Worm (Caenorhabditis elegans): ENCODE results near the gene ucr-1.

ucr-1 gene

DNA sequence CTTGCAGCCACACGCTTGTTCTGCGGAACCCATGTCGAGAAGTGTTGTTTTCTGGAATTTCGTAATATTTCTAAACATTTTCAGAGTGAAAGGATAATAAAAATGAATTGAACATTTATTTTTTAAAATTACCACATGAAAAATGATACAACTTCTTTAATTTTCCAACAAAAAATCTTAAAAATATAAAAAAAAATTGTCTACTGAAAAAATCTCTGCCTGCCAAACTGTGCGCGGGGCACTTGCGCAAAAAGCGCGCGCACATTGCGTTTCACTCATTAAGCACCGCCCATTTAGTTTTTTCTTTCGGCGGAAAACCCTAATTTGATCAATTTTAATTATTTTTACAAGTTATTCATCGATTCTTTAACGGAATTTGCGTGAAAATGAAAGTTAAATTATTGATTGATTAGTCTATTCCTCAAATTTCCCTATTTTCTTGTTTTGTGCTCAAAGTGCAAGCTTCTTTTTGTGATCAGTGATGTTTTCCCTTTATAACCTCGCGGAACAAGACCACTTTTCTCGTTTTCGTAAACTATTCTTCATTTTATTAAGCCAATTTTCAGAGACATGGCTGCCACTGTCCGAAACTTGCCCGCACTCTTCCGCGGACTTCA, 36.9 kb upstream of the ucr-1 start, which contains the start of the genes nmad-1 and hach-1:
Gene nmad-1, minus strand, starts transcription at position 51 of the 617 bp plus-strand sequence.
Gene hach-1, plus strand, starts transcription at position 567 of the 617 bp plus-strand sequence.
- peak; percentile 88 for TF ChIP-seq sem-4 (tag; optimal IDR thresholded peaks at IDR 0.05)
- peak; percentile 85 for TF ChIP-seq sma-3 (GFP tag; optimal IDR thresholded peaks at IDR 0.05)
- no peak for TF ChIP-seq nhr-12 (tag; optimal IDR thresholded peaks at IDR 0.05)
- TF ChIP-seq aly-2 (tag; optimal IDR thresholded peaks at IDR 0.05), result no peak
- peak; percentile 40 for TF ChIP-seq crh-2 (tag; optimal IDR thresholded peaks at IDR 0.05)
- TF ChIP-seq zag-1 (tag; optimal IDR thresholded peaks at IDR 0.05), result no peak
- TF ChIP-seq mab-5 (tag; optimal IDR thresholded peaks at IDR 0.05), result peak; percentile 69
- TF ChIP-seq ztf-4 (tag; optimal IDR thresholded peaks at IDR 0.05), result peak; percentile 56
- TF ChIP-seq skn-1 (tag; optimal IDR thresholded peaks at IDR 0.05), result peak; percentile 76
- peak; percentile 87 for TF ChIP-seq sma-9 (GFP tag; optimal IDR thresholded peaks at IDR 0.05)
- TF ChIP-seq sma-9 (tag; optimal IDR thresholded peaks at IDR 0.05), result no peak
- no peak for TF ChIP-seq unc-39 (tag; optimal IDR thresholded peaks at IDR 0.05)
- no peak for TF ChIP-seq nhr-23 (tag; optimal IDR thresholded peaks at IDR 0.05)
- TF ChIP-seq ztf-1 (GFP tag; conservative IDR thresholded peaks at IDR 0.05), result no peak
- no peak for TF ChIP-seq nhr-6 (tag; optimal IDR thresholded peaks at IDR 0.05)
- no peak for TF ChIP-seq lin-39 (tag; optimal IDR thresholded peaks at IDR 0.05)
- TF ChIP-seq nhr-11 (tag; optimal IDR thresholded peaks at IDR 0.05), result peak; percentile 10
- TF ChIP-seq C34F6.9 (tag; optimal IDR thresholded peaks at IDR 0.05), result peak; percentile 52
- TF ChIP-seq F13H6.1 (tag; optimal IDR thresholded peaks at IDR 0.05), result peak; percentile 85
- TF ChIP-seq ama-1 (optimal IDR thresholded peaks at IDR 0.05), result no peak
- TF ChIP-seq nhr-21 (tag; optimal IDR thresholded peaks at IDR 0.05), result peak; percentile 14
- no peak for TF ChIP-seq ZK546.5 (tag; optimal IDR thresholded peaks at IDR 0.05)
- TF ChIP-seq nhr-10 (tag; optimal IDR thresholded peaks at IDR 0.05), result no peak
- no peak for TF ChIP-seq nhr-77 (tag; optimal IDR thresholded peaks at IDR 0.05)
- TF ChIP-seq egl-27 (tag; optimal IDR thresholded peaks at IDR 0.05), result no peak
- TF ChIP-seq unc-55 (GFP tag; optimal IDR thresholded peaks at IDR 0.05), result peak; percentile 77
- no peak for TF ChIP-seq unc-62 (GFP tag; optimal IDR thresholded peaks at IDR 0.05)
- TF ChIP-seq lin-11 (tag; optimal IDR thresholded peaks at IDR 0.05), result peak; percentile 58
- TF ChIP-seq fos-1 (tag; optimal IDR thresholded peaks at IDR 0.05), result peak; percentile 28
- TF ChIP-seq dmd-4 (tag; optimal IDR thresholded peaks at IDR 0.05), result no peak
- TF ChIP-seq R02D3.7 (tag; optimal IDR thresholded peaks at IDR 0.05), result no peak
- TF ChIP-seq ztf-11 (tag; optimal IDR thresholded peaks at IDR 0.05), result no peak
- no peak for TF ChIP-seq elt-1 (tag; optimal IDR thresholded peaks at IDR 0.05)
- no peak for TF ChIP-seq nhr-237 (tag; optimal IDR thresholded peaks at IDR 0.05)
- peak; percentile 20 to 85 for TF ChIP-seq lsy-2 (tag; optimal IDR thresholded peaks at IDR 0.05)
- peak; percentile 39 for TF ChIP-seq blmp-1 (tag; optimal IDR thresholded peaks at IDR 0.05; ENCODE audit: insufficient read depth)
- TF ChIP-seq peb-1 (tag; optimal IDR thresholded peaks at IDR 0.05), result no peak
- peak; percentile 47 for TF ChIP-seq snpc-4 (tag; optimal IDR thresholded peaks at IDR 0.05)
- no peak for TF ChIP-seq mbf-1 (tag; optimal IDR thresholded peaks at IDR 0.05)
- no peak for TF ChIP-seq Y55F3AM.14 (GFP tag; optimal IDR thresholded peaks at IDR 0.05)
- no peak for TF ChIP-seq elt-3 (tag; optimal IDR thresholded peaks at IDR 0.05)
- no peak for TF ChIP-seq alr-1 (tag; optimal IDR thresholded peaks at IDR 0.05)
- peak; percentile 27 for TF ChIP-seq nhr-129 (tag; optimal IDR thresholded peaks at IDR 0.05)
- no peak for TF ChIP-seq ceh-82 (tag; optimal IDR thresholded peaks at IDR 0.05)
- TF ChIP-seq gmeb-1 (tag; optimal IDR thresholded peaks at IDR 0.05), result peak; percentile 79
- no peak for TF ChIP-seq ceh-16 (tag; optimal IDR thresholded peaks at IDR 0.05)
- TF ChIP-seq lin-13 (GFP tag; optimal IDR thresholded peaks at IDR 0.05), result peak; percentile 61
- TF ChIP-seq mdl-1 (tag; optimal IDR thresholded peaks at IDR 0.05), result no peak
- peak; percentile 70 for TF ChIP-seq nhr-25 (tag; optimal IDR thresholded peaks at IDR 0.05)

Measured in whole organism, L2 larva.